Fruit fly (Drosophila melanogaster): Measurements from ENCODE around the gene f.

The f gene

DNA sequence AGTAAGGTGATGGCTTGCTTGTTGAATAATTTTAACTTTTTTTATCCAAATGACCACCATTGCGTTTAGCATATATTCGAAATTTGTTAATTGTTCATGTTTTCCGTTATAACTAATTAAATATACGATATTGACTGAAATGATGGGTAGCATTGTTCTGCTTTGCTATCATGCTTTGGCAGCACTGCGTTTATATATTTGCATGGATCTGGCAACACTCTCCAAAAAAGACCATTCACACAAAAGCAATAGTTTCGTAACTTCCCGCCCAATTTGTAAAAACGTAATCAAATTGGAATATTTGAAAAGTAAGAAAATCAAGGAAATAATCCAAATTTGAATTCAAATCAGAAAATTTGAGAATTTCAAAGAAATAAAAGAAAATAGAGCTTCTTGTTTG lies 72.8 kb downstream of the f start (continued):
- TF ChIP-seq unpg (GFP tag; optimal IDR thresholded peaks at IDR 0.05) (no peak), tgo (GFP tag; IDR thresholded peaks at IDR 0.05) (no peak), Hr78 (GFP tag; optimal IDR thresholded peaks at IDR 0.05) (no peak), ac (GFP tag; optimal IDR thresholded peaks at IDR 0.05) (no peak), Oaz (GFP tag; IDR thresholded peaks at IDR 0.05) (no peak), CG11504 (tag; optimal IDR thresholded peaks at IDR 0.05) (peak; percentile 5), CG4282 (GFP tag; optimal IDR thresholded peaks at IDR 0.05) (no peak), YL-1 (GFP tag; optimal IDR thresholded peaks at IDR 0.05) (peak; percentile 34), gsb (GFP tag; IDR thresholded peaks at IDR 0.05) (no peak), CG17802 (tag; optimal IDR thresholded peaks at IDR 0.05) (no peak), CG32767 (GFP tag; IDR thresholded peaks at IDR 0.05) (no peak), ro (GFP tag; IDR thresholded peaks at IDR 0.05) (no peak), bab2 (GFP tag; optimal IDR thresholded peaks at IDR 0.05) (no peak), Jarid2 (GFP tag; optimal IDR thresholded peaks at IDR 0.05) (no peak), B-H2 (GFP tag; optimal IDR thresholded peaks at IDR 0.05) (peak; percentile 65), exex (tag; optimal IDR thresholded peaks at IDR 0.05) (peak; percentile 44), CG14710 (tag; optimal IDR thresholded peaks at IDR 0.05) (peak; percentile 49), slbo (GFP tag; IDR thresholded peaks at IDR 0.05) (no peak), dm (GFP tag; optimal IDR thresholded peaks at IDR 0.05) (peak; percentile 70), scrt (GFP tag; optimal IDR thresholded peaks at IDR 0.05) (no peak), fd3F (GFP tag; optimal IDR thresholded peaks at IDR 0.05) (no peak), sna (GFP tag; IDR thresholded peaks at IDR 0.05; ENCODE audit: partially characterized antibody) (peak; percentile 21; the same call in 1 of the 2 replicates), Mrtf (GFP tag; IDR thresholded peaks at IDR 0.05) (no peak), CG17361 (GFP tag; IDR thresholded peaks at IDR 0.05) (0 out of 3 replicates have a peak, but pooled peaks have one; percentile 11), CG15073 (GFP tag; optimal IDR thresholded peaks at IDR 0.05) (no peak), CG33213 (GFP tag; optimal IDR thresholded peaks at IDR 0.05) (peak; percentile 67), jigr1 (GFP tag; IDR thresholded peaks at IDR 0.05) (no peak), CG18476 (GFP tag; optimal IDR thresholded peaks at IDR 0.05) (no peak), CG31388 (GFP tag; optimal IDR thresholded peaks at IDR 0.05) (no peak), dysf (GFP tag; IDR thresholded peaks at IDR 0.05) (no peak), Taf1 (GFP tag; IDR thresholded peaks at IDR 0.05) (no peak), CG18764 (GFP tag; optimal IDR thresholded peaks at IDR 0.05) (no peak), zen (tag; optimal IDR thresholded peaks at IDR 0.05) (peak; percentile 71), CG12104 (GFP tag; optimal IDR thresholded peaks at IDR 0.05) (no peak), CG4854 (GFP tag; optimal IDR thresholded peaks at IDR 0.05) (no peak), Rx (GFP tag; IDR thresholded peaks at IDR 0.05) (no peak), Dll (GFP tag; IDR thresholded peaks at IDR 0.05; ENCODE audit: partially characterized antibody) (peak; percentile 58; the same call in 3 of the 4 replicates), Myb (GFP tag; optimal IDR thresholded peaks at IDR 0.05) (peak; percentile 97), Ets97D (GFP tag; optimal IDR thresholded peaks at IDR 0.05) (peak; percentile 89), nerfin-2 (GFP tag; IDR thresholded peaks at IDR 0.05; ENCODE audit: partially characterized antibody) (0 out of 2 replicates have a peak, but pooled peaks have one; percentile 16), Hmr (GFP tag; optimal IDR thresholded peaks at IDR 0.05) (peak; percentile 59), CG2116 (GFP tag; optimal IDR thresholded peaks at IDR 0.05) (peak; percentile 21), Neu2 (GFP tag; optimal IDR thresholded peaks at IDR 0.05; ENCODE audit: borderline replicate concordance) (no peak), HLH54F (GFP tag; optimal IDR thresholded peaks at IDR 0.05) (no peak), trem (tag; optimal IDR thresholded peaks at IDR 0.05) (peak; percentile 54), Vsx1 (GFP tag; optimal IDR thresholded peaks at IDR 0.05) (peak; percentile 66), p53 (GFP tag; optimal IDR thresholded peaks at IDR 0.05) (no peak), CG6791 (GFP tag; IDR thresholded peaks at IDR 0.05; ENCODE audit: partially characterized antibody) (peak; percentile 82), phol (tag; optimal IDR thresholded peaks at IDR 0.05) (peak; percentile 25), pho (GFP tag; optimal IDR thresholded peaks at IDR 0.05) (no peak)

All from whole organism, embryonic.